Worm (Caenorhabditis elegans): Measurements from ENCODE around the gene F07A11.1.

F07A11.1 gene

DNA sequence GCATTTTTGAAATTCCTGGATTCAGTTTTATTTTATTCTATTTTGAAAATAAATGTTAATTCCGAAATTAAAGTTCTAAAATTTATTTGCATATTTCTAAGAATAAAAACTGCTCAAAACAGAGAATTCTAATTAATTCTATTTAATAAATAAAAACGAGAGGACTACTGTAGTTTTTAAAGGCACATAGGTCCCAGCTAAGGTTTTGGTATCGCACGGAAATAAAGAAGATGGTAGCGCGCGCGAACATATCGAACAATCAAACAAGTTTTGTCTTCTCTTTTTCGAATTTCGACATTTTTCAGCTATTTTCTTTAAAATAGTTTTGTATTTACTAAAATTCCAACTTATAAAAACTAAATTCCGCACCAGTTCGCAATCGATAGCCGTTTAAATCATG lies 14.1 kb downstream of the F07A11.1 start:
- no peak for TF ChIP-seq fos-1 (tag; optimal IDR thresholded peaks at IDR 0.05)
- no peak for TF ChIP-seq sptf-1 (tag; optimal IDR thresholded peaks at IDR 0.05)
- TF ChIP-seq nhr-20 (tag; optimal IDR thresholded peaks at IDR 0.05): no peak
- no peak for TF ChIP-seq ets-5 (GFP tag; IDR thresholded peaks at IDR 0.05)
- no peak for TF ChIP-seq zip-4 (GFP tag; optimal IDR thresholded peaks at IDR 0.05)
- no peak for TF ChIP-seq lin-39 (tag; optimal IDR thresholded peaks at IDR 0.05)
- TF ChIP-seq aly-2 (tag; optimal IDR thresholded peaks at IDR 0.05): no peak
- TF ChIP-seq nhr-84 (tag; optimal IDR thresholded peaks at IDR 0.05): no peak
- no peak for TF ChIP-seq ceh-63 (GFP tag; optimal IDR thresholded peaks at IDR 0.05)
- TF ChIP-seq efl-1 (optimal IDR thresholded peaks at IDR 0.05): no peak
- no peak for TF ChIP-seq efl-1 (GFP tag; optimal IDR thresholded peaks at IDR 0.05 in 1 of 2)
- no peak for TF ChIP-seq lin-14 (GFP tag; optimal IDR thresholded peaks at IDR 0.05)
- TF ChIP-seq ceh-82 (tag; optimal IDR thresholded peaks at IDR 0.05): no peak
- no peak for TF ChIP-seq lin-35 (GFP tag; optimal IDR thresholded peaks at IDR 0.05)
- TF ChIP-seq nhr-90 (tag; optimal IDR thresholded peaks at IDR 0.05; ENCODE audit: poor library complexity): no peak
- no peak for TF ChIP-seq ztf-11 (tag; optimal IDR thresholded peaks at IDR 0.05)
- TF ChIP-seq tbx-2 (tag; optimal IDR thresholded peaks at IDR 0.05): no peak
- TF ChIP-seq efl-3 (GFP tag; optimal IDR thresholded peaks at IDR 0.05): no peak
- TF ChIP-seq nhr-19 (GFP tag; conservative IDR thresholded peaks at IDR 0.05): no peak
- no peak for TF ChIP-seq F16B12.6 (tag; optimal IDR thresholded peaks at IDR 0.05)
- no peak for TF ChIP-seq unc-130 (tag; optimal IDR thresholded peaks at IDR 0.05)

DNA sequence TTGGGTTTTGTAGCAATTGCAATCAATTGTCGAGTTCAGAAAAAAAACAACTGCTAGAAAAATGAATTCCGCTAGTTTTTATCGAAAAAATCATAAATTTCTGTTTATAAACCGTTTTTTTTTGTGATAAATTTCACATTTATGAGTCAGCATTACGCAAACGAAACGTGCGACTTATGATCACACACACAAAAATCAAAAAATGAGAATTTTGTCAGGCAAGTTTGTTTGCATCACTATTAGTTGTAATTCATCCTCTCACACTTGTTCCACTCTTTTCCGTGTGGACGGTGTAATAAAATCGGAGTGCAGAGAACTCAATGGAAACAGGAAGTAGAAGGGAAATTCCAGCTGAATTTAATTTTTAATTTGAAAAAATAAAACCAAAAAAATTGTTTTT lies 14.5 kb downstream of the F07A11.1 start, which contains the start of gene pcs-1:
Gene pcs-1, minus strand, starts transcription at position 344 of the 400 bp plus-strand sequence.
- TF ChIP-seq swsn-7 (tag; optimal IDR thresholded peaks at IDR 0.05) (no peak), mab-9 (GFP tag; IDR thresholded peaks at IDR 0.05) (no peak), nhr-84 (tag; optimal IDR thresholded peaks at IDR 0.05) (no peak), lin-14 (GFP tag; optimal IDR thresholded peaks at IDR 0.05) (peak; percentile 27)

DNA sequence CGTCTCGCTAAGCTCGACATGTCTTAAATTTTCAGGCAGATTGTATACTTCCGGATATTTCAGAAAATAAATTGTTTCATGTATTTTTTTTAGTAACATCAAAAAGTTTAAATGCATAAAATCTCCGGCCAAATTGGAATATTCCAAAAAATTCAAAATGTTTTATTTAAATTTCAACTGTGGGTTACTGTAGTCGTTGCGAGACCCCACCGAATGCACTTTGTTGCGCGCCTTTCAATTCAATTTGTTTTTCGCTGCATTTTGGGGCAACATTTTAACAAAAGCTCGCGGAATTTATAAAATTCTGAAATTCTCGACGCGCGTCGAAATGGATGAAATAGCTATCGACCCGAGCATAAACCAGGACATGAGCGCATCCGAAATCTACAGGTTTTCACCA lies 19.0 kb downstream of the F07A11.1 start, which contains the start of gene F54D5.2:
Gene F54D5.2, plus strand, starts transcription at position 237 of the 400 bp plus-strand sequence.
- TF ChIP-seq unc-98 (GFP tag; IDR thresholded peaks at IDR 0.05) (no peak), skn-1 (tag; optimal IDR thresholded peaks at IDR 0.05) (no peak), lin-39 (tag; optimal IDR thresholded peaks at IDR 0.05) (no peak), nhr-84 (tag; optimal IDR thresholded peaks at IDR 0.05) (no peak), dsc-1 (tag; optimal IDR thresholded peaks at IDR 0.05) (no peak), snpc-4 (tag; optimal IDR thresholded peaks at IDR 0.05) (no peak), egl-13 (tag; optimal IDR thresholded peaks at IDR 0.05) (no peak), lsy-2 (tag; optimal IDR thresholded peaks at IDR 0.05) (no peak), efl-1 (optimal IDR thresholded peaks at IDR 0.05) (no peak), efl-1 (GFP tag; optimal IDR thresholded peaks at IDR 0.05 in 1 of 2) (no peak), ztf-11 (tag; optimal IDR thresholded peaks at IDR 0.05) (no peak), nhr-77 (tag; optimal IDR thresholded peaks at IDR 0.05) (no peak), ceh-82 (tag; optimal IDR thresholded peaks at IDR 0.05) (no peak), Y116A8C.19 (tag; optimal IDR thresholded peaks at IDR 0.05; ENCODE audit: borderline replicate concordance) (no peak), nhr-71 (tag; optimal IDR thresholded peaks at IDR 0.05) (no peak)

DNA sequence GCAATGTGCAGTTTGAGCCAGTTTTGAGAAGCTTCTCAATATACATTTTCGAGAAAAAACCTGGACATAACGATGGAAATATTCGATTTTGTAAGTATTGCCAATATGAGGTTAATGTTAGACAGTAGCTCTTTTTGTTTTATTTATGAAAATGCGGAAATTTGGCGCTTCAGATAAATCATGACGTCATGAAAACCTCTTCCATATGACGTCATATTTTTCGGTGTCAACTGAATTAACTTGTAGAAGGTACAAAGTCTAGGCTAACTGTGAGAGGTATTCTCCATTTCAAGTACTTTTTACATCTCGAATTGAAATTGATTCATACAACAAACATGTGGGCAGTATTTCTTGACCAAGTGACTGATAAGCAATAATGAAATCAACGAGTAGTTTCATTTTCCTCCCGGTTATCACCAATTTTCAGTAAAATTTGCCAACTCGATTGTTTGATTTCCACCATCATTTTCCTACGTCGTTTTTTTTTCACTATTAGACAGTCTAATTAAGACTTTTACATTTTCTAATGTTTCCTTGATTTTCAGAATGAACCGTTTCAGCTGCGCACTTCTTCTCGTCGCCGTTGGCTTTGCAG lies 20.6 kb downstream of the F07A11.1 start, which contains the start of gene F54D5.3:
Gene F54D5.3, plus strand, starts transcription at position 546 of the 595 bp plus-strand sequence.
- TF ChIP-seq ceh-82 (tag; optimal IDR thresholded peaks at IDR 0.05) (no peak), alr-1 (tag; optimal IDR thresholded peaks at IDR 0.05; ENCODE audit: borderline replicate concordance) (no peak), elt-2 (tag; optimal IDR thresholded peaks at IDR 0.05) (peak; percentile 30), aly-2 (tag; optimal IDR thresholded peaks at IDR 0.05) (no peak), nhr-20 (tag; optimal IDR thresholded peaks at IDR 0.05) (no peak), vab-15 (tag; optimal IDR thresholded peaks at IDR 0.05) (no peak), unc-62 (GFP tag; optimal IDR thresholded peaks at IDR 0.05) (no peak), rnt-1 (tag; optimal IDR thresholded peaks at IDR 0.05) (no peak), lin-35 (GFP tag; optimal IDR thresholded peaks at IDR 0.05) (peak in 1 of 2 experiments; percentile 5), efl-1 (optimal IDR thresholded peaks at IDR 0.05) (no peak), efl-1 (GFP tag; optimal IDR thresholded peaks at IDR 0.05 in 1 of 2) (peak in 1 of 2 experiments; percentile 14), efl-3 (GFP tag; optimal IDR thresholded peaks at IDR 0.05) (no peak)

Data from whole organism, L1 larva.